Fruit fly (Drosophila melanogaster) whole organism, embryonic: ENCODE measurements around the gene Mur2B.

ENCODE experiments used
- Adf1 ChIP-seq: fragments of 200-800 bp; sonication (Bioruptor generic); IDR thresholded peaks from 2 replicates; pipeline ENCODE4 v1.3.6; 2022; ENCODE audit warnings: missing biosample characterization, missing genetic modification characterization
- CG1024 ChIP-seq: fragments of 200-800 bp; sonication (Bioruptor generic); IDR thresholded peaks from 2 replicates; pipeline ENCODE4 v1.3.6; 2022; ENCODE audit warnings: missing biosample characterization, missing genetic modification characterization
- CG10366 ChIP-seq: fragments of 200-800 bp; sonication (Bioruptor generic); IDR thresholded peaks from 2 replicates; pipeline ENCODE4 v1.3.6; 2022; ENCODE audit warnings: missing biosample characterization, missing genetic modification characterization
- CG10431 ChIP-seq: fragments of 200-800 bp; sonication (Bioruptor generic); optimal IDR thresholded peaks from 3 replicates; lab custom pipeline; 2018; ENCODE audit warnings: missing biosample characterization, mild to moderate bottlenecking, missing genetic modification characterization
- CG11456 ChIP-seq: fragments of 200-800 bp; sonication (Bioruptor generic); IDR thresholded peaks from 3 replicates; pipeline ENCODE4 v1.3.6; 2022; ENCODE audit warnings: missing biosample characterization, missing genetic modification characterization
- CG11695 ChIP-seq: fragments of 200-800 bp; sonication (Bioruptor generic); IDR thresholded peaks from 3 replicates; pipeline ENCODE4 v1.3.6; 2022; ENCODE audit warnings: missing biosample characterization, missing genetic modification characterization
- CG11696 ChIP-seq: fragments of 200-800 bp; sonication (Bioruptor generic); IDR thresholded peaks from 2 replicates; pipeline ENCODE4 v1.3.6; 2022; ENCODE audit warnings: missing biosample characterization, missing genetic modification characterization
- CG13894 ChIP-seq: fragments of 200-800 bp; sonication (Bioruptor generic); optimal IDR thresholded peaks from 3 replicates; lab custom pipeline; 2018; ENCODE audit warnings: missing biosample characterization, mild to moderate bottlenecking, missing genetic modification characterization, moderate library complexity
- CG14014 ChIP-seq: fragments of 200-800 bp; sonication (Bioruptor generic); IDR thresholded peaks from 2 replicates; pipeline ENCODE4 v1.3.6; 2022; ENCODE audit warnings: missing biosample characterization, missing genetic modification characterization
- CG2199 ChIP-seq: fragments of 200-800 bp; sonication (Bioruptor generic); IDR thresholded peaks from 3 replicates; pipeline ENCODE4 v1.3.6; 2022; ENCODE audit warnings: missing biosample characterization, missing genetic modification characterization
- CG30403 ChIP-seq: fragments of 200-800 bp; sonication (Bioruptor generic); optimal IDR thresholded peaks from 3 replicates; lab custom pipeline; 2016; ENCODE audit warnings: missing biosample characterization, missing genetic modification characterization
- CG31224 ChIP-seq: fragments of 200-800 bp; sonication (Bioruptor generic); IDR thresholded peaks from 2 replicates; pipeline ENCODE4 v1.3.6; 2022; ENCODE audit warnings: missing biosample characterization, missing genetic modification characterization
- CG3838 ChIP-seq: fragments of 200-800 bp; sonication (Bioruptor generic); optimal IDR thresholded peaks from 3 replicates; lab custom pipeline; 2016; ENCODE audit warnings: missing biosample characterization, missing genetic modification characterization
- CG4404 ChIP-seq: fragments of 200-800 bp; sonication (Bioruptor generic); IDR thresholded peaks from 2 replicates; pipeline ENCODE4 v1.3.6; 2022; ENCODE audit warnings: missing biosample characterization, missing genetic modification characterization
- CG4617 ChIP-seq: fragments of 200-800 bp; sonication (Bioruptor generic); optimal IDR thresholded peaks from 3 replicates; lab custom pipeline; 2016; ENCODE audit warnings: missing biosample characterization, missing genetic modification characterization, borderline replicate concordance
- CG6765 ChIP-seq: fragments of 200-800 bp; sonication (Bioruptor generic); optimal IDR thresholded peaks from 3 replicates; lab custom pipeline; 2017; ENCODE audit warnings: missing biosample characterization, mild to moderate bottlenecking, missing genetic modification characterization
- CG9727 ChIP-seq: fragments of 200-800 bp; sonication (Bioruptor generic); optimal IDR thresholded peaks from 3 replicates; lab custom pipeline; 2017; ENCODE audit warnings: missing biosample characterization, mild to moderate bottlenecking, missing genetic modification characterization
- Dbx ChIP-seq: fragments of 200-800 bp; sonication (Bioruptor generic); IDR thresholded peaks from 3 replicates; pipeline ENCODE4 v1.3.6; 2022; ENCODE audit warnings: missing biosample characterization, missing genetic modification characterization
- Dek ChIP-seq: fragments of 200-800 bp; sonication (Bioruptor generic); optimal IDR thresholded peaks from 3 replicates; lab custom pipeline; 2019; ENCODE audit warnings: missing biosample characterization, mild to moderate bottlenecking, missing genetic modification characterization, moderate library complexity
- Elba2 ChIP-seq: fragments of 200-800 bp; sonication (Bioruptor generic); optimal IDR thresholded peaks from 3 replicates; lab custom pipeline; 2016; ENCODE audit warnings: missing biosample characterization, missing genetic modification characterization
- Fer2 ChIP-seq: fragments of 200-800 bp; sonication (Bioruptor generic); optimal IDR thresholded peaks from 2 replicates; lab custom pipeline; 2018; ENCODE audit warnings: missing biosample characterization, mild to moderate bottlenecking, missing genetic modification characterization, moderate library complexity
- HLH3B ChIP-seq: fragments of 200-800 bp; sonication (Bioruptor generic); IDR thresholded peaks from 2 replicates; pipeline ENCODE4 v1.3.6; 2022; ENCODE audit warnings: missing biosample characterization, missing genetic modification characterization
- Hey ChIP-seq: fragments of 200-800 bp; sonication (Bioruptor generic); optimal IDR thresholded peaks from 3 replicates; lab custom pipeline; 2018; ENCODE audit warnings: missing biosample characterization, mild to moderate bottlenecking, missing genetic modification characterization
- Lpt ChIP-seq: fragments of >200 bp; optimal IDR thresholded peaks from 2 replicates; lab custom pipeline; 2018; ENCODE audit warnings: missing biosample characterization, missing genetic modification characterization
- MBD-R2 ChIP-seq: fragments of 200-800 bp; sonication (Bioruptor generic); IDR thresholded peaks from 2 replicates; pipeline ENCODE4 v1.3.6; 2022; ENCODE audit warnings: missing biosample characterization, missing genetic modification characterization
- Max ChIP-seq: fragments of 200-800 bp; sonication (Bioruptor generic); optimal IDR thresholded peaks from 2 replicates; lab custom pipeline; 2016; ENCODE audit warnings: missing biosample characterization, mild to moderate bottlenecking, missing genetic modification characterization
- NC2α ChIP-seq: fragments of 200-800 bp; sonication (Bioruptor generic); optimal IDR thresholded peaks from 2 replicates; lab custom pipeline; 2016; ENCODE audit warnings: missing biosample characterization, missing genetic modification characterization
- PHDP ChIP-seq: fragments of 200-800 bp; sonication (Bioruptor generic); optimal IDR thresholded peaks from 3 replicates; lab custom pipeline; 2018; ENCODE audit warnings: missing biosample characterization, mild to moderate bottlenecking, missing genetic modification characterization, moderate library complexity
- Poxn ChIP-seq: fragments of 200-800 bp; sonication (Bioruptor generic); IDR thresholded peaks from 2 replicates; pipeline ENCODE4 v1.3.6; 2022; ENCODE audit warnings: missing biosample characterization, missing genetic modification characterization
- Ravus ChIP-seq: fragments of 200-800 bp; sonication (Bioruptor generic); IDR thresholded peaks from 2 replicates; pipeline ENCODE4 v1.3.6; 2022; ENCODE audit warnings: missing biosample characterization, missing genetic modification characterization
- abd-A ChIP-seq: fragments of 200-800 bp; sonication (Bioruptor generic); optimal IDR thresholded peaks from 3 replicates; lab custom pipeline; 2019; ENCODE audit warnings: missing biosample characterization, mild to moderate bottlenecking, missing genetic modification characterization, moderate library complexity
- bbx ChIP-seq: fragments of 200-800 bp; sonication (Bioruptor generic); IDR thresholded peaks from 2 replicates; pipeline ENCODE4 v1.3.6; 2022; ENCODE audit warnings: missing biosample characterization, missing genetic modification characterization; ENCODE audit not compliant: partially characterized antibody
- cad ChIP-seq: fragments of >200 bp; optimal IDR thresholded peaks from 2 replicates; lab custom pipeline; 2017; ENCODE audit warnings: missing biosample characterization, missing genetic modification characterization
- chm ChIP-seq: fragments of 200-800 bp; sonication (Bioruptor generic); IDR thresholded peaks from 2 replicates; pipeline ENCODE4 v1.3.6; 2022; ENCODE audit warnings: missing biosample characterization, missing genetic modification characterization
- cwo ChIP-seq: fragments of 200-800 bp; sonication (Bioruptor generic); optimal IDR thresholded peaks from 3 replicates; lab custom pipeline; 2017; ENCODE audit warnings: missing biosample characterization, missing genetic modification characterization, mild to moderate bottlenecking, moderate library complexity, missing genetic modification reagents
- dmrt99B ChIP-seq: fragments of 200-800 bp; sonication (Bioruptor generic); optimal IDR thresholded peaks from 2 replicates; lab custom pipeline; 2018; ENCODE audit warnings: missing biosample characterization, mild to moderate bottlenecking, missing genetic modification characterization, moderate library complexity
- esg ChIP-seq: fragments of 200-800 bp; sonication (Bioruptor generic); conservative IDR thresholded peaks from 2 replicates; pipeline ENCODE4 v1.3.6; 2022; ENCODE audit warnings: missing biosample characterization, missing genetic modification characterization
- gsb-n ChIP-seq: fragments of 200-800 bp; sonication (Bioruptor generic); optimal IDR thresholded peaks from 3 replicates; lab custom pipeline; 2018; ENCODE audit warnings: missing biosample characterization, mild to moderate bottlenecking, missing genetic modification characterization
- hb ChIP-seq: fragments of 200-800 bp; sonication (Bioruptor generic); IDR thresholded peaks from 3 replicates; pipeline ENCODE4 v1.3.6; 2022; ENCODE audit warnings: missing biosample characterization, missing genetic modification characterization; ENCODE audit not compliant: partially characterized antibody
- hkb ChIP-seq, 2 experiments: fragments of 200-800 bp in 1 of 2; fragments of >200 bp in 1 of 2; sonication (Bioruptor generic) in 1 of 2; IDR thresholded peaks in 1 of 2; optimal IDR thresholded peaks in 1 of 2; 2 replicates each; pipeline versions ENCODE4 v1.3.6 to Lab custom; 2017 to 2022; ENCODE audit warnings: missing biosample characterization in 1 of 2, missing genetic modification characterization in 1 of 2
- jing ChIP-seq: fragments of 200-800 bp; sonication (Bioruptor generic); optimal IDR thresholded peaks from 2 replicates; lab custom pipeline; 2018; ENCODE audit warnings: missing biosample characterization, mild to moderate bottlenecking, missing genetic modification characterization
- jumu ChIP-seq: fragments of 200-800 bp; sonication (Bioruptor generic); optimal IDR thresholded peaks from 3 replicates; lab custom pipeline; 2016; ENCODE audit warnings: missing biosample characterization, missing genetic modification characterization
- knrl ChIP-seq: fragments of 200-800 bp; sonication (Bioruptor generic); IDR thresholded peaks from 3 replicates; pipeline ENCODE4 v1.3.6; 2022; ENCODE audit warnings: missing biosample characterization, missing genetic modification characterization; ENCODE audit not compliant: partially characterized antibody
- nerfin-2 ChIP-seq: fragments of 200-800 bp; sonication (Bioruptor generic); IDR thresholded peaks from 2 replicates; pipeline ENCODE4 v1.3.6; 2022; ENCODE audit warnings: missing biosample characterization, missing genetic modification characterization; ENCODE audit not compliant: partially characterized antibody
- nmo ChIP-seq: fragments of 200-800 bp; sonication (Bioruptor generic); optimal IDR thresholded peaks from 2 replicates; lab custom pipeline; 2018; ENCODE audit warnings: missing biosample characterization, mild to moderate bottlenecking, missing genetic modification characterization, moderate library complexity
- slbo ChIP-seq: fragments of 200-800 bp; sonication (Bioruptor generic); IDR thresholded peaks from 2 replicates; pipeline ENCODE4 v1.3.6; 2022; ENCODE audit warnings: missing biosample characterization, missing genetic modification characterization
- slp2 ChIP-seq: fragments of 200-800 bp; sonication (Bioruptor generic); optimal IDR thresholded peaks from 2 replicates; lab custom pipeline; 2016; ENCODE audit warnings: missing biosample characterization, missing genetic modification characterization
- stwl ChIP-seq: fragments of 200-800 bp; sonication (Bioruptor generic); optimal IDR thresholded peaks from 3 replicates; lab custom pipeline; 2018; ENCODE audit warnings: missing biosample characterization, mild to moderate bottlenecking, missing genetic modification characterization, moderate library complexity
- trem ChIP-seq: fragments of 200-800 bp; optimal IDR thresholded peaks from 3 replicates; lab custom pipeline; 2019; ENCODE audit warnings: missing biosample characterization, mild to moderate bottlenecking, missing genetic modification characterization, moderate library complexity
- ttk ChIP-seq: fragments of 200-800 bp; sonication (Bioruptor generic); IDR thresholded peaks from 2 replicates; pipeline ENCODE4 v2.1.2; 2022; ENCODE audit warnings: missing biosample characterization, missing genetic modification characterization
- vnd ChIP-seq: fragments of 200-800 bp; sonication (Bioruptor generic); IDR thresholded peaks from 3 replicates; pipeline ENCODE4 v1.3.6; 2022; ENCODE audit warnings: missing biosample characterization, missing genetic modification characterization; ENCODE audit not compliant: partially characterized antibody
- vvl ChIP-seq: fragments of 200-800 bp; sonication (Bioruptor generic); IDR thresholded peaks from 2 replicates; pipeline ENCODE4 v1.3.6; 2022; ENCODE audit warnings: missing biosample characterization, missing genetic modification characterization

Gene Mur2B

DNA sequence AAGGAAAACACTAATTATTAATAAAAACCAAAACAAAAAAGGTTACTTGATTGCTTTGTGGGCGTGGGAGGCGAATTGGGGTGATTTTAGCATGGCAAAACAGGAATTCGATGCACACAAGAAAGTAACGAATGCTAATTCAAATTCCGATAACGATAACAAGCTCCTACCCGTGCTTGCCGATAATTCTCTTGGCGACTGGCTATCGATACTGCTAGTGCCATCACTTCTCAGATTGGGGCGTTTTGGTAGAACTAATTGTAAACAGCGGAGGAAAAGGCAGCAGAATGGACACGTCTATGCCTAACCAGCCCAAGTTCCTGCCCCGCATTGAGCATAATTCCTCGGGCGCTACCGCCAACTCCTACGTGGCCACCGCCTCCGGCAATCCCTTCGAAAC, 3.8 kb downstream of the Mur2B start, which contains the start of gene dor (continued):
- TF ChIP-seq CG1024 (GFP tag; lab: Robert Waterston, UW) (no peak), jing (GFP tag; lab: Kevin White, UChicago) (no peak), CG3838 (no peak), CG11456 (GFP tag; lab: Robert Waterston, UW) (no peak), CG11696 (no peak), nmo (GFP tag; lab: Kevin White, UChicago) (no peak), hb (peak; percentile 78), NC2α (GFP tag; lab: Kevin White, UChicago) (no peak), CG30403 (GFP tag; lab: Kevin White, UChicago) (no peak), Adf1 (GFP tag; lab: Robert Waterston, UW) (no peak), hkb (optimal IDR thresholded peaks at IDR 0.05; lab: Kevin White, UChicago) (no peak), hkb (GFP tag; IDR thresholded peaks at IDR 0.05; lab: Robert Waterston, UW) (no peak), CG31224 (GFP tag; lab: Robert Waterston, UW) (no peak), Poxn (GFP tag; lab: Robert Waterston, UW) (no peak), Elba2 (GFP tag; lab: Kevin White, UChicago) (no peak), Dbx (GFP tag; lab: Robert Waterston, UW) (no peak), CG2199 (GFP tag; lab: Robert Waterston, UW) (no peak), stwl (tag; lab: Kevin White, UChicago) (peak; percentile 47), ttk (no peak), HLH3B (GFP tag; lab: Robert Waterston, UW) (no peak), trem (tag; lab: Kevin White, UChicago) (peak; percentile 22), esg (GFP tag; lab: Robert Waterston, UW) (no peak), CG14014 (no peak), CG9727 (GFP tag; lab: Kevin White, UChicago) (no peak), vvl (GFP tag; lab: Robert Waterston, UW) (no peak), CG11695 (GFP tag; lab: Robert Waterston, UW) (no peak), knrl (GFP tag; lab: Robert Waterston, UW) (peak; percentile 69), Ravus (GFP tag; lab: Robert Waterston, UW) (no peak), bbx (peak; percentile 90), Hey (tag; lab: Kevin White, UChicago) (no peak), vnd (GFP tag; lab: Robert Waterston, UW) (peak; percentile 82), dmrt99B (tag; lab: Kevin White, UChicago) (no peak), MBD-R2 (GFP tag; lab: Robert Waterston, UW) (peak; percentile 74), PHDP (tag; lab: Kevin White, UChicago) (no peak), Max (GFP tag; lab: Kevin White, UChicago) (no peak), CG13894 (tag; lab: Kevin White, UChicago) (no peak), Dek (tag; lab: Kevin White, UChicago) (no peak), chm (GFP tag; lab: Robert Waterston, UW) (no peak), Fer2 (no peak), slp2 (GFP tag; lab: Kevin White, UChicago) (no peak), CG4404 (no peak), CG10431 (no peak), abd-A (tag; lab: Kevin White, UChicago) (no peak), CG6765 (no peak), cwo (GFP tag; lab: Kevin White, UChicago) (no peak), Lpt (no peak), jumu (GFP tag; lab: Kevin White, UChicago) (no peak), cad (GFP tag; lab: Kevin White, UChicago) (no peak), slbo (GFP tag; lab: Robert Waterston, UW) (no peak), gsb-n (tag; lab: Kevin White, UChicago) (peak; percentile 36), CG4617 (GFP tag; lab: Kevin White, UChicago) (peak; percentile 55), CG10366 (GFP tag; lab: Robert Waterston, UW) (no peak), nerfin-2 (peak; percentile 83)
